Worm (Caenorhabditis elegans) whole organism, early embryonic: ENCODE data around the gene F54D10.5.

Experiments used
- ama-1 ChIP-seq: fragments of 150-350 bp; optimal IDR thresholded peaks from 2 replicates; lab custom pipeline; 2014
- pes-1 ChIP-seq: fragments of 200-800 bp; sonication (Bioruptor generic); IDR thresholded peaks from 2 replicates; pipeline ENCODE4 v1.3.6; 2022; ENCODE audit warnings: missing genetic modification reagents, missing genetic modification characterization, missing compliant biosample characterization
- tbx-37 ChIP-seq: fragments of 200-800 bp; sonication (Bioruptor generic); conservative IDR thresholded peaks from 2 replicates; pipeline ENCODE4 v1.3.6; 2022; ENCODE audit warnings: missing genetic modification reagents, missing genetic modification characterization, missing compliant biosample characterization

DNA sequence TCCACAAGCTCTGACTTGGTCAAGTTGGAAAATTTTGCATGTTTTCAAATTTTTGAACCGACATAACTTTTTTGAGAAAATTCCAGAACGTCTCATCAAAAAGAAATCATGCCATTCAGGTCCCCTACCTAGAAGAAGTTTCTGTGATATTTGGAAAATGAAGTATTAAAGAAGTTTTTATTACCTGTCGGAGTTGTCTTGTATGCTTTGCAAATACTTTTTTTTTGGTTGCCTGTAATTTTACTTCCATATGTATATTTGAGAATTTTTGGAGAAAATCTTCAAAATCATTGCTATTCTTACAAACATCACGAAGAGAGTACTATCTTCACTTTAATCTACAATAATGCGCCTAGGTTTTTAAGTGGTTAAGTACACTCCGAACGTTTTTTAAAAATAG lies 42.7 kb upstream of the F54D10.5 start, which contains the start of gene nhr-72:
- no peak for TF ChIP-seq ama-1 (lab: Kevin White, UChicago)
- TF ChIP-seq tbx-37 (GFP tag; lab: Robert Waterston, UW), result no peak
- no peak for TF ChIP-seq pes-1 (GFP tag; lab: Robert Waterston, UW)
